Worm (Caenorhabditis elegans) whole organism, young adult: ENCODE results near the gene T07F8.1.

Experiments used
- B0035.1 ChIP-seq: sonication (generic microtip); optimal IDR thresholded peaks from 2 replicates; lab custom pipeline; 2016; ENCODE audit warnings: missing genetic modification characterization, mild to moderate bottlenecking, missing compliant biosample characterization, missing genotype, missing genetic modification reagents
- F52B5.7 ChIP-seq: sonication (generic microtip); optimal IDR thresholded peaks from 2 replicates; lab custom pipeline; 2016; ENCODE audit warnings: mild to moderate bottlenecking, missing genetic modification characterization, missing compliant biosample characterization
- T07F8.4 ChIP-seq: sonication (generic microtip); optimal IDR thresholded peaks from 2 replicates; lab custom pipeline; 2016; ENCODE audit warnings: mild to moderate bottlenecking, missing genetic modification characterization, moderate library complexity, missing compliant biosample characterization
- Y53G8AR.9 ChIP-seq: fragments of 200-800 bp; sonication (Bioruptor generic); conservative IDR thresholded peaks from 2 replicates; pipeline ENCODE4 v1.3.6; 2022; ENCODE audit warnings: missing genetic modification reagents, missing genetic modification characterization, missing compliant biosample characterization
- Y67H2A.10 ChIP-seq: fragments of 200-800 bp; sonication (Bioruptor generic); conservative IDR thresholded peaks from 2 replicates; pipeline ENCODE4 v1.3.6; 2022; ENCODE audit warnings: missing genetic modification reagents, missing genetic modification characterization, missing compliant biosample characterization
- Y79H2A.3 ChIP-seq: fragments of 200-800 bp; sonication (Bioruptor generic); conservative IDR thresholded peaks from 2 replicates; pipeline ENCODE4 v1.3.6; 2022; ENCODE audit warnings: missing genetic modification reagents, missing genetic modification characterization, missing compliant biosample characterization
- ama-1 ChIP-seq, 3 experiments: fragments of 150-350 bp in 1 of 3; sonication (generic microtip) in 2 of 3; optimal IDR thresholded peaks; 2 replicates each; lab custom pipeline; 2014 to 2018; ENCODE audit warnings: missing biosample characterization in 2 of 3, missing genetic modification characterization in 2 of 3, missing genetic modification reagents in 2 of 3
- aptf-2 ChIP-seq: fragments of 200-800 bp; sonication (Bioruptor generic); conservative IDR thresholded peaks from 2 replicates; pipeline ENCODE4 v1.3.6; 2022; ENCODE audit warnings: missing genetic modification reagents, missing genetic modification characterization, missing compliant biosample characterization
- attf-6 ChIP-seq: fragments of 200-800 bp; sonication (Bioruptor generic); IDR thresholded peaks from 2 replicates; pipeline ENCODE4 v1.3.6; 2022; ENCODE audit warnings: missing genetic modification reagents, missing genetic modification characterization, missing compliant biosample characterization
- bed-2 ChIP-seq: fragments of 200-800 bp; sonication (Bioruptor generic); IDR thresholded peaks from 2 replicates; pipeline ENCODE4 v1.3.6; 2022; ENCODE audit warnings: missing genetic modification reagents, missing genetic modification characterization, missing compliant biosample characterization
- cebp-1 ChIP-seq, 2 experiments: fragments of 200-800 bp in 1 of 2; sonication (Bioruptor generic) in 1 of 2; sonication (generic microtip) in 1 of 2; IDR thresholded peaks in 1 of 2; optimal IDR thresholded peaks in 1 of 2; 2 replicates each; pipeline versions ENCODE4 v1.3.6 to Lab custom; 2017 to 2022; ENCODE audit warnings: missing compliant biosample characterization in 2 of 2, missing genetic modification characterization in 2 of 2, mild to moderate bottlenecking in 1 of 2, missing genetic modification reagents in 1 of 2, moderate library complexity in 1 of 2
- ceh-79 ChIP-seq: sonication (generic microtip); optimal IDR thresholded peaks from 2 replicates; lab custom pipeline; 2017; ENCODE audit warnings: mild to moderate bottlenecking, missing genetic modification characterization, missing compliant biosample characterization
- dpff-1 ChIP-seq: sonication (generic microtip); optimal IDR thresholded peaks from 2 replicates; lab custom pipeline; 2017; ENCODE audit warnings: mild to moderate bottlenecking, missing genetic modification characterization, missing compliant biosample characterization
- egrh-3 ChIP-seq: fragments of 200-800 bp; sonication (Bioruptor generic); IDR thresholded peaks from 2 replicates; pipeline ENCODE4 v1.3.6; 2022; ENCODE audit warnings: missing genetic modification reagents, missing genetic modification characterization, missing compliant biosample characterization
- ets-4 ChIP-seq: fragments of 200-800 bp; sonication (Bioruptor generic); optimal IDR thresholded peaks from 2 replicates; lab custom pipeline; 2018; ENCODE audit warnings: mild to moderate bottlenecking, missing genetic modification characterization, missing compliant biosample characterization
- gei-17 ChIP-seq: fragments of 200-800 bp; sonication (Bioruptor generic); optimal IDR thresholded peaks from 2 replicates; lab custom pipeline; 2018; ENCODE audit warnings: mild to moderate bottlenecking, missing genetic modification characterization, missing compliant biosample characterization
- him-1 ChIP-seq: sonication (generic microtip); optimal IDR thresholded peaks from 2 replicates; lab custom pipeline; 2016; ENCODE audit warnings: missing genotype, missing genetic modification reagents, missing genetic modification characterization, missing compliant biosample characterization
- hlh-12 ChIP-seq: sonication (generic microtip); optimal IDR thresholded peaks from 2 replicates; lab custom pipeline; 2016; ENCODE audit warnings: missing genetic modification characterization, missing compliant biosample characterization
- hmg-1.2 ChIP-seq: fragments of 200-800 bp; sonication (Bioruptor generic); IDR thresholded peaks from 2 replicates; pipeline ENCODE4 v1.3.6; 2022; ENCODE audit warnings: missing genetic modification reagents, missing genetic modification characterization, missing compliant biosample characterization
- hsf-1 ChIP-seq: fragments of 200-800 bp; sonication (Bioruptor generic); IDR thresholded peaks from 2 replicates; pipeline ENCODE4 v1.3.6; 2022; ENCODE audit warnings: missing genetic modification reagents, missing genetic modification characterization, missing compliant biosample characterization
- lin-26 ChIP-seq: fragments of 200-800 bp; sonication (Bioruptor generic); IDR thresholded peaks from 2 replicates; pipeline ENCODE4 v1.3.6; 2022; ENCODE audit warnings: missing genetic modification reagents, missing genetic modification characterization, missing compliant biosample characterization
- lin-35 ChIP-seq, 3 experiments: fragments of 150-350 bp in 2 of 3; sonication (generic microtip) in 1 of 3; optimal IDR thresholded peaks; 2 replicates each; lab custom pipeline; 2014 to 2018; ENCODE audit warnings: missing biosample characterization in 3 of 3, missing genetic modification characterization in 3 of 3, missing genetic modification reagents in 3 of 3
- lir-1 ChIP-seq: fragments of 200-800 bp; sonication (Bioruptor generic); conservative IDR thresholded peaks from 2 replicates; pipeline ENCODE4 v1.3.6; 2022; ENCODE audit warnings: missing genetic modification reagents, missing genetic modification characterization, missing compliant biosample characterization
- madf-3 ChIP-seq: fragments of 200-800 bp; sonication (Bioruptor generic); IDR thresholded peaks from 2 replicates; pipeline ENCODE4 v1.3.6; 2022; ENCODE audit warnings: missing genetic modification reagents, missing genetic modification characterization, missing compliant biosample characterization
- madf-6 ChIP-seq: fragments of 200-800 bp; sonication (Bioruptor generic); IDR thresholded peaks from 2 replicates; pipeline ENCODE4 v1.3.6; 2022; ENCODE audit warnings: missing genetic modification reagents, missing genetic modification characterization, missing compliant biosample characterization
- nhr-120 ChIP-seq: fragments of 200-800 bp; sonication (Bioruptor generic); IDR thresholded peaks from 2 replicates; pipeline ENCODE4 v1.3.6; 2022; ENCODE audit warnings: missing genetic modification characterization, missing compliant biosample characterization
- nhr-80 ChIP-seq: sonication (generic microtip); optimal IDR thresholded peaks from 2 replicates; lab custom pipeline; 2016; ENCODE audit warnings: missing genetic modification characterization, missing compliant biosample characterization
- pbrm-1 ChIP-seq: fragments of 200-800 bp; sonication (Bioruptor generic); IDR thresholded peaks from 2 replicates; pipeline ENCODE4 v1.3.6; 2022; ENCODE audit warnings: missing genetic modification reagents, missing genetic modification characterization, missing compliant biosample characterization
- rpc-1 ChIP-seq, 2 experiments: fragments of 150-350 bp in 1 of 2; sonication (generic microtip) in 1 of 2; optimal IDR thresholded peaks; 2 replicates each; lab custom pipeline; 2014 to 2018; ENCODE audit warnings: missing biosample characterization in 1 of 2, missing genetic modification characterization in 1 of 2, missing genetic modification reagents in 1 of 2, missing genotype in 1 of 2
- snpc-3.4 ChIP-seq: sonication (generic microtip); optimal IDR thresholded peaks from 2 replicates; lab custom pipeline; 2017; ENCODE audit warnings: missing genetic modification characterization, mild to moderate bottlenecking, missing compliant biosample characterization, antibody characterized with exemption, moderate library complexity, missing genotype, missing genetic modification reagents
- snpc-4 ChIP-seq, 5 experiments: fragments of 150-350 bp in 1 of 5; sonication (generic microtip) in 4 of 5; optimal IDR thresholded peaks; 2 replicates each; lab custom pipeline; 2014 to 2018; ENCODE audit warnings: missing genetic modification characterization in 5 of 5, missing biosample characterization in 3 of 5, antibody characterized with exemption in 2 of 5, mild to moderate bottlenecking in 2 of 5, missing compliant biosample characterization in 2 of 5, missing genotype in 2 of 5, moderate library complexity in 2 of 5, missing genetic modification reagents in 1 of 5
- tlf-1 ChIP-seq: fragments of 200-800 bp; sonication (Bioruptor generic); optimal IDR thresholded peaks from 2 replicates; lab custom pipeline; 2018; ENCODE audit warnings: mild to moderate bottlenecking, missing genetic modification characterization, missing compliant biosample characterization
- zfh-2 ChIP-seq: fragments of 200-800 bp; sonication (Bioruptor generic); conservative IDR thresholded peaks from 2 replicates; pipeline ENCODE4 v1.3.6; 2022; ENCODE audit warnings: missing genetic modification reagents, missing genetic modification characterization, missing compliant biosample characterization
- zim-3 ChIP-seq: sonication (generic microtip); optimal IDR thresholded peaks from 2 replicates; lab custom pipeline; 2017; ENCODE audit warnings: mild to moderate bottlenecking, missing genetic modification characterization, moderate library complexity, missing compliant biosample characterization
- ztf-28 ChIP-seq: fragments of 200-800 bp; sonication (Bioruptor generic); IDR thresholded peaks from 2 replicates; pipeline ENCODE4 v1.3.6; 2022; ENCODE audit warnings: missing genetic modification reagents, missing genetic modification characterization, missing compliant biosample characterization

Gene T07F8.1

ce11 chrII:7151969-7152631, 3.9 kb downstream of the T07F8.1 start, which contains the start of gene fust-1 (continued):
- TF ChIP-seq tlf-1 (GFP tag; lab: Kevin White, UChicago) (peak; percentile 95), ets-4 (GFP tag; lab: Kevin White, UChicago) (peak; percentile 48), lin-26 (GFP tag; lab: Robert Waterston, UW) (peak; percentile 44; the same call in 1 of the 2 replicates), hsf-1 (peak; percentile 88), gei-17 (GFP tag; lab: Kevin White, UChicago) (peak; percentile 79), hlh-12 (tag; lab: Kevin White, UChicago) (no peak), rpc-1 (optimal IDR thresholded peaks at IDR 0.05; lab: Kevin White, UChicago) (no peak), rpc-1 (tag; optimal IDR thresholded peaks at IDR 0.05; lab: Kevin White, UChicago) (no peak), zim-3 (tag; lab: Kevin White, UChicago) (no peak), snpc-3.4 (tag; lab: Kevin White, UChicago) (peak; percentile 95)

DNA sequence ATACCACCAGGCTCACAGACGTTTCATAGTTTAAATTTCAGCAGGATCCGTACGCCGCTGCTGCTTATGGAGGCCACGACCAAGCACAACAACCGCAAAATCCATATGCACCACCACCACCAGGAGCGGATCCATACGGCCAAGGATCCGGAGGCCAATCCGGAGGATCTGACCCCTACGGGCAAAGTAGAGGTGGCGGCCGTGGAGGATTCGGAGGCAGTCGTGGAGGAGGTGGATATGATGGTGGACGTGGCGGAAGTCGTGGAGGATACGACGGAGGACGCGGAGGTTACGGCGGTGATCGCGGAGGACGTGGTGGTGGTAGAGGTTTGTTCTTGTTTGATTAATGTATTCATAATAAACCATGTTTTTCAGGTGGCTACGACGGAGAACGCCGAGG, 4.9 kb downstream of the T07F8.1 start:
- peak; percentile 51; the same call in 1 of the 2 replicates for TF ChIP-seq egrh-3
- TF ChIP-seq hsf-1: 0 out of 2 replicates have a peak, but pooled peaks have one; percentile 8
- TF ChIP-seq zfh-2 (GFP tag; lab: Robert Waterston, UW): peak; percentile 83

- TF ChIP-seq hlh-12 (tag; lab: Kevin White, UChicago) (no peak), egrh-3 (peak; percentile 88), zfh-2 (GFP tag; lab: Robert Waterston, UW) (peak; percentile 88)
Measured at ce11 chrII:7154711-7155110, 6.5 kb downstream of the T07F8.1 start.

- no peak for TF ChIP-seq madf-3 (GFP tag; lab: Robert Waterston, UW)
- no peak for TF ChIP-seq B0035.1 (tag; lab: Kevin White, UChicago)
- no peak for TF ChIP-seq attf-6 (GFP tag; lab: Robert Waterston, UW)
- TF ChIP-seq Y53G8AR.9: peak; percentile 49; the same call in 1 of the 2 replicates
- no peak for TF ChIP-seq dpff-1 (tag; lab: Kevin White, UChicago)
- TF ChIP-seq nhr-120: no peak
- no peak for TF ChIP-seq snpc-4 (GFP tag; optimal IDR thresholded peaks at IDR 0.05; lab: Kevin White, UChicago)
- no peak for TF ChIP-seq snpc-4 (tag; optimal IDR thresholded peaks at IDR 0.05; lab: Kevin White, UChicago)
- TF ChIP-seq lin-35 (GFP tag; optimal IDR thresholded peaks at IDR 0.05; lab: Kevin White, UChicago): no peak
- TF ChIP-seq bed-2 (GFP tag; lab: Robert Waterston, UW): no peak
- no peak for TF ChIP-seq madf-6 (GFP tag; lab: Robert Waterston, UW)
- TF ChIP-seq lir-1 (GFP tag; lab: Robert Waterston, UW): no peak
- TF ChIP-seq nhr-80 (tag; lab: Kevin White, UChicago): peak; percentile 69
- TF ChIP-seq hmg-1.2 (GFP tag; lab: Robert Waterston, UW): peak; percentile 14; the same call in 1 of the 2 replicates
- no peak for TF ChIP-seq Y79H2A.3 (GFP tag; lab: Robert Waterston, UW)
- no peak for TF ChIP-seq F52B5.7 (tag; lab: Kevin White, UChicago)
- TF ChIP-seq aptf-2 (GFP tag; lab: Robert Waterston, UW): no peak
- no peak for TF ChIP-seq ztf-28 (GFP tag; lab: Robert Waterston, UW)
- no peak for TF ChIP-seq ceh-79 (tag; lab: Kevin White, UChicago)
- peak; percentile 14 for TF ChIP-seq ama-1 (optimal IDR thresholded peaks at IDR 0.05; lab: Kevin White, UChicago)
- TF ChIP-seq ama-1 (GFP tag; optimal IDR thresholded peaks at IDR 0.05; lab: Kevin White, UChicago): no peak
- no peak for TF ChIP-seq him-1
- no peak for TF ChIP-seq Y67H2A.10 (GFP tag; lab: Robert Waterston, UW)
- TF ChIP-seq T07F8.4 (tag; lab: Kevin White, UChicago): no peak
- no peak for TF ChIP-seq cebp-1 (GFP tag; IDR thresholded peaks at IDR 0.05; lab: Robert Waterston, UW)
- peak; percentile 9 for TF ChIP-seq cebp-1 (tag; optimal IDR thresholded peaks at IDR 0.05; lab: Kevin White, UChicago)
- TF ChIP-seq pbrm-1 (GFP tag; lab: Robert Waterston, UW): no peak
- TF ChIP-seq, all 124 proteins: peak for 5
Measured at ce11 chrII:7155392-7155791, 7.2 kb downstream of the T07F8.1 start, which contains the start of gene C27H5.2. TSS of gene C27H5.2 (plus strand) at chrII:7155581.
